Worm (Caenorhabditis elegans) whole organism, late embryonic: Measurements from ENCODE around the gene unc-112.

ENCODE experiments used
- C08G9.2 ChIP-seq: sonication (generic microtip); optimal IDR thresholded peaks from 2 replicates; lab custom pipeline; 2016; ENCODE audit warnings: mild to moderate bottlenecking, missing genetic modification characterization, moderate library complexity, missing compliant biosample characterization
- F13H6.1 ChIP-seq: sonication (generic microtip); optimal IDR thresholded peaks from 2 replicates; lab custom pipeline; 2016; ENCODE audit warnings: missing genetic modification characterization, missing compliant biosample characterization
- K09A11.1 ChIP-seq: sonication (generic microtip); optimal IDR thresholded peaks from 2 replicates; lab custom pipeline; 2017; ENCODE audit warnings: antibody characterized with exemption, mild to moderate bottlenecking, missing genetic modification characterization, missing compliant biosample characterization; ENCODE audit not compliant: insufficient read depth
- T23F11.4 ChIP-seq: fragments of 200-800 bp; sonication (Bioruptor generic); optimal IDR thresholded peaks from 2 replicates; lab custom pipeline; 2018; ENCODE audit warnings: mild to moderate bottlenecking, missing genetic modification characterization, missing compliant biosample characterization
- Y22D7AL.16 ChIP-seq: sonication (generic microtip); optimal IDR thresholded peaks from 2 replicates; lab custom pipeline; 2016; ENCODE audit warnings: missing genetic modification characterization, missing compliant biosample characterization
- ahr-1 ChIP-seq: sonication (generic microtip); optimal IDR thresholded peaks from 2 replicates; lab custom pipeline; 2016; ENCODE audit warnings: missing genetic modification characterization, missing compliant biosample characterization
- ceh-14 ChIP-seq: sonication (generic microtip); optimal IDR thresholded peaks from 2 replicates; lab custom pipeline; 2016; ENCODE audit warnings: missing genotype, missing genetic modification characterization, missing compliant biosample characterization
- ceh-19 ChIP-seq: fragments of 200-800 bp; sonication (Bioruptor generic); optimal IDR thresholded peaks from 2 replicates; lab custom pipeline; 2018; ENCODE audit warnings: mild to moderate bottlenecking, missing genetic modification characterization, missing compliant biosample characterization
- ceh-2 ChIP-seq: sonication (generic microtip); optimal IDR thresholded peaks from 2 replicates; lab custom pipeline; 2016; ENCODE audit warnings: missing genotype, missing genetic modification characterization, missing compliant biosample characterization
- ceh-22 ChIP-seq: sonication (generic microtip); optimal IDR thresholded peaks from 2 replicates; lab custom pipeline; 2017; ENCODE audit warnings: missing biosample characterization, missing genetic modification characterization
- ceh-30 ChIP-seq: fragments of 150-350 bp; optimal IDR thresholded peaks from 2 replicates; lab custom pipeline; 2014; ENCODE audit warnings: missing biosample characterization, missing genetic modification characterization
- ceh-34 ChIP-seq: sonication (generic microtip); optimal IDR thresholded peaks from 2 replicates; lab custom pipeline; 2016; ENCODE audit warnings: mild to moderate bottlenecking, missing genetic modification characterization, missing compliant biosample characterization
- ceh-48 ChIP-seq: sonication (generic microtip); optimal IDR thresholded peaks from 2 replicates; lab custom pipeline; 2016; ENCODE audit warnings: missing genetic modification characterization, inconsistent platforms, missing compliant biosample characterization
- ceh-6 ChIP-seq: fragments of 200-800 bp; sonication (Bioruptor generic); optimal IDR thresholded peaks from 2 replicates; lab custom pipeline; 2018; ENCODE audit warnings: mild to moderate bottlenecking, missing genetic modification characterization, missing compliant biosample characterization
- ceh-9 ChIP-seq: sonication (generic microtip); optimal IDR thresholded peaks from 2 replicates; lab custom pipeline; 2016; ENCODE audit warnings: mild to moderate bottlenecking, missing genetic modification characterization, inconsistent platforms, missing compliant biosample characterization
- che-1 ChIP-seq: sonication (generic microtip); optimal IDR thresholded peaks from 2 replicates; lab custom pipeline; 2016; ENCODE audit warnings: mild to moderate bottlenecking, missing genetic modification characterization, missing compliant biosample characterization
- elt-4 ChIP-seq: sonication (generic microtip); optimal IDR thresholded peaks from 2 replicates; lab custom pipeline; 2016; ENCODE audit warnings: missing genetic modification characterization, missing compliant biosample characterization
- ets-4 ChIP-seq: sonication (generic microtip); optimal IDR thresholded peaks from 2 replicates; lab custom pipeline; 2016; ENCODE audit warnings: missing genetic modification characterization, missing compliant biosample characterization
- fax-1 ChIP-seq: sonication (generic microtip); optimal IDR thresholded peaks from 2 replicates; lab custom pipeline; 2016; ENCODE audit warnings: missing genotype, missing genetic modification characterization, missing compliant biosample characterization
- fkh-6 ChIP-seq: sonication (generic microtip); optimal IDR thresholded peaks from 2 replicates; lab custom pipeline; 2016; ENCODE audit warnings: missing genetic modification characterization, missing compliant biosample characterization
- gmeb-2 ChIP-seq: sonication (generic microtip); optimal IDR thresholded peaks from 2 replicates; lab custom pipeline; 2016; ENCODE audit warnings: missing genetic modification characterization, inconsistent platforms, missing compliant biosample characterization
- hlh-30 ChIP-seq: sonication (generic microtip); optimal IDR thresholded peaks from 2 replicates; lab custom pipeline; 2017; ENCODE audit warnings: antibody characterized with exemption, missing genetic modification characterization, missing compliant biosample characterization; ENCODE audit not compliant: insufficient read depth
- hlh-6 ChIP-seq: sonication (generic microtip); optimal IDR thresholded peaks from 2 replicates; lab custom pipeline; 2016; ENCODE audit warnings: missing genotype, missing genetic modification characterization, missing compliant biosample characterization
- hlh-8 ChIP-seq: sonication (generic microtip); optimal IDR thresholded peaks from 2 replicates; lab custom pipeline; 2016; ENCODE audit warnings: missing genotype, missing genetic modification characterization, missing compliant biosample characterization
- lim-6 ChIP-seq: sonication (generic microtip); optimal IDR thresholded peaks from 2 replicates; lab custom pipeline; 2016; ENCODE audit warnings: missing genetic modification characterization, missing compliant biosample characterization
- mec-3 ChIP-seq: sonication (generic microtip); optimal IDR thresholded peaks from 2 replicates; lab custom pipeline; 2016; ENCODE audit warnings: borderline replicate concordance, missing genetic modification characterization, missing compliant biosample characterization
- nfya-1 ChIP-seq: sonication (generic microtip); optimal IDR thresholded peaks from 2 replicates; lab custom pipeline; 2017; ENCODE audit warnings: missing genetic modification characterization, mild to moderate bottlenecking, missing compliant biosample characterization, antibody characterized with exemption, moderate library complexity
- nhr-11 ChIP-seq: fragments of 150-350 bp; optimal IDR thresholded peaks from 2 replicates; lab custom pipeline; 2014; ENCODE audit warnings: missing biosample characterization, missing genetic modification characterization
- odd-2 ChIP-seq: sonication (generic microtip); optimal IDR thresholded peaks from 2 replicates; lab custom pipeline; 2017; ENCODE audit warnings: antibody characterized with exemption, mild to moderate bottlenecking, missing genetic modification characterization, missing compliant biosample characterization
- pat-9 ChIP-seq: fragments of 200-800 bp; sonication (Bioruptor generic); optimal IDR thresholded peaks from 2 replicates; lab custom pipeline; 2018; ENCODE audit warnings: mild to moderate bottlenecking, missing genetic modification characterization, moderate library complexity, missing compliant biosample characterization
- pax-1 ChIP-seq: fragments of 150-350 bp; optimal IDR thresholded peaks from 2 replicates; lab custom pipeline; 2014; ENCODE audit warnings: missing biosample characterization, missing genetic modification characterization
- pha-2 ChIP-seq: sonication (generic microtip); optimal IDR thresholded peaks from 2 replicates; lab custom pipeline; 2017; ENCODE audit warnings: mild to moderate bottlenecking, missing genetic modification characterization, missing compliant biosample characterization
- pros-1 ChIP-seq: fragments of 150-350 bp; optimal IDR thresholded peaks from 2 replicates; lab custom pipeline; 2014; ENCODE audit warnings: missing biosample characterization, missing genetic modification reagents, missing genetic modification characterization
- rnt-1 ChIP-seq: sonication (generic microtip); optimal IDR thresholded peaks from 2 replicates; lab custom pipeline; 2016; ENCODE audit warnings: missing genetic modification characterization, missing compliant biosample characterization
- sox-4 ChIP-seq: sonication (generic microtip); optimal IDR thresholded peaks from 2 replicates; lab custom pipeline; 2017; ENCODE audit warnings: mild to moderate bottlenecking, missing genetic modification characterization, inconsistent platforms, missing compliant biosample characterization
- tbx-2 ChIP-seq: sonication (generic microtip); optimal IDR thresholded peaks from 2 replicates; lab custom pipeline; 2016; ENCODE audit warnings: missing genetic modification characterization, missing compliant biosample characterization
- tbx-7 ChIP-seq: sonication (generic microtip); optimal IDR thresholded peaks from 2 replicates; lab custom pipeline; 2016; ENCODE audit warnings: missing genotype, missing genetic modification characterization, missing compliant biosample characterization
- unc-3 ChIP-seq, 2 experiments: fragments of 200-800 bp in 1 of 2; sonication (Bioruptor generic) in 1 of 2; sonication (generic microtip) in 1 of 2; conservative IDR thresholded peaks in 1 of 2; optimal IDR thresholded peaks in 1 of 2; 2 replicates each; pipeline versions ENCODE4 v1.3.6 to Lab custom; 2016 to 2022; ENCODE audit warnings: missing compliant biosample characterization in 2 of 2, missing genetic modification characterization in 2 of 2, missing genetic modification reagents in 1 of 2
- unc-55 ChIP-seq: sonication (generic microtip); optimal IDR thresholded peaks from 2 replicates; lab custom pipeline; 2017; ENCODE audit warnings: missing biosample characterization, missing genetic modification reagents, missing genetic modification characterization
- unc-86 ChIP-seq: sonication (generic microtip); optimal IDR thresholded peaks from 2 replicates; lab custom pipeline; 2016; ENCODE audit warnings: missing genetic modification characterization, missing compliant biosample characterization
- zip-5 ChIP-seq: sonication (generic microtip); optimal IDR thresholded peaks from 2 replicates; lab custom pipeline; 2016; ENCODE audit warnings: missing genetic modification characterization, missing compliant biosample characterization
- ztf-16 ChIP-seq: sonication (generic microtip); optimal IDR thresholded peaks from 2 replicates; lab custom pipeline; 2017; ENCODE audit warnings: missing genetic modification characterization, missing compliant biosample characterization

Gene unc-112

DNA sequence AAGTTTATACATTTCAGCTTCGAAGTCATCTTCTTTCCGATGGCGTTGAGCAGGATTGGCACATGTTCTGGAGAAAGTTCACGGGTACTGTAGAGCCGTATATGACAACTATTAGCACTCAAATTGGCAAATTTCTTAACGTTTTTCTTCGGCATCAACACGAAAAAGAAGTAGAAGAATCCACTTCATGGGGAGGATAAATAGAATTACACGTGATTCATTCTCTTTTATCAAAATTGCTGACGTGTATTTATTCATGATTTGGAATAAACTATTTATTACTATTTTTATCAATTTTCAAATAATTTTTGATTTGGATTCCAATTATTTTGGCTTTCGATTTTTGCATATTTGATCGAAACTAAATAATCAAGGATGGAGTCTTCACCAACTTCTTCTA lies 30.7 kb downstream of the unc-112 start, which contains the start of gene C47E8.1:
Gene C47E8.1 (plus strand): TSS at position 301 of the 400 bp plus-strand sequence.
- TF ChIP-seq hlh-8 (no peak), ceh-2 (tag; lab: Kevin White, UChicago) (no peak), elt-4 (no peak), unc-55 (no peak), hlh-6 (tag; lab: Kevin White, UChicago) (no peak), pha-2 (tag; lab: Kevin White, UChicago) (no peak), pros-1 (tag; lab: Kevin White, UChicago) (no peak), nhr-11 (tag; lab: Kevin White, UChicago) (no peak), tbx-2 (tag; lab: Kevin White, UChicago) (no peak)
- TF ChIP-seq, all 69 proteins: peak for 0

- no peak for TF ChIP-seq pax-1 (tag; lab: Kevin White, UChicago)
- no peak for TF ChIP-seq K09A11.1
- no peak for TF ChIP-seq nhr-11 (tag; lab: Kevin White, UChicago)
- TF ChIP-seq ceh-9 (tag; lab: Kevin White, UChicago), result no peak
- no peak for TF ChIP-seq ahr-1 (tag; lab: Kevin White, UChicago)
- no peak for TF ChIP-seq C08G9.2 (tag; lab: Kevin White, UChicago)
- no peak for TF ChIP-seq ceh-22 (tag; lab: Kevin White, UChicago)
- no peak for TF ChIP-seq ceh-14
- no peak for TF ChIP-seq rnt-1
- TF ChIP-seq ceh-19, result no peak
- no peak for TF ChIP-seq ceh-48
Measured at ce11 chrV:14663006-14663405, 33.4 kb downstream of the unc-112 start, which contains the start of gene C47E8.9. Gene C47E8.9 (plus strand): TSS chrV:14663306.

DNA sequence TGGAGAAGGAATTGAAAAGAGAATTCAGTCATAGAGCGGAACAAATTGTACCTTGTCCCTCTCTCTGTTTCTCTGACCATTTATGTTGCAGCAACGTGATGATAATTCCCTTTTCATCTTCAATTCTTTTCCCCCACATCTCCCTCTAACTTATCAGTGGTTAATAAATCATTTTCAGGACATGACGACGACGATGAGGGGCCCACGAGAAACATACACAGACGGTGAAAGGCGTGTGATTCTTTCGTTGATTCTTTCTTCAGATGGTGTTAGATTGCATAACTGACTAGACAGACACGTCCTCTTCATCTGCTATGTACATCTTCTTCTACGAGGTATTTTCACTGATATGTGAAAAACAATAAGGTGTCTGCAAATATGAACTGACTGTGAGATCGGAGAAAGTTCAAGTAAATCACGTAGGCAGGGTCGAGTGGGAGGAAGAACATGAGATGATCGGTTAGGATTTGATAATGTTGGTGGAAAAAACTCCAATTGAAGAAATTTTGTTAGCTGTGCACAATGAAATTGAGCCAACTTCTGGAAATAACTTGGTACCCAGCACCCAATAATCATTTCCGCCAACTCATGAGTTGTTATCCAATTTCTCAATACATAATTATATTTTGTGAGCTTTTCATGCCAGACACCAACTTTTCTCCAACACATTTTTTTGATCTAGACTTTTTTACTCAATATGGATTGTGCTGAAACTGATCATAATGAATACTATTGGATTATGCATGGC lies 35.7 kb downstream of the unc-112 start, which contains the start of gene srh-17:
Gene srh-17 (plus strand): TSS at position 698 of the 748 bp plus-strand sequence.
- TF ChIP-seq K09A11.1, result no peak
- TF ChIP-seq sox-4 (tag; lab: Kevin White, UChicago), result no peak
- no peak for TF ChIP-seq odd-2
- TF ChIP-seq ets-4 (tag; lab: Kevin White, UChicago), result no peak
- TF ChIP-seq che-1 (tag; lab: Kevin White, UChicago), result no peak

ce11 chrV:14659595-14659994 lies 36.9 kb downstream of the unc-112 start:
- TF ChIP-seq fkh-6 (tag; lab: Kevin White, UChicago), result no peak
- no peak for TF ChIP-seq elt-4
- TF ChIP-seq tbx-2 (tag; lab: Kevin White, UChicago), result no peak
- TF ChIP-seq lim-6 (tag; lab: Kevin White, UChicago), result no peak
- no peak for TF ChIP-seq ceh-2 (tag; lab: Kevin White, UChicago)
- no peak for TF ChIP-seq ets-4 (tag; lab: Kevin White, UChicago)
- no peak for TF ChIP-seq ceh-9 (tag; lab: Kevin White, UChicago)
- TF ChIP-seq nfya-1 (tag; lab: Kevin White, UChicago), result no peak
- TF ChIP-seq pha-2 (tag; lab: Kevin White, UChicago), result no peak
- no peak for TF ChIP-seq pat-9 (tag; lab: Kevin White, UChicago)
- TF ChIP-seq hlh-8, result no peak
- TF ChIP-seq ceh-14, result no peak
- TF ChIP-seq F13H6.1 (tag; lab: Kevin White, UChicago), result no peak
- no peak for TF ChIP-seq mec-3 (tag; lab: Kevin White, UChicago)
- no peak for TF ChIP-seq Y22D7AL.16 (tag; lab: Kevin White, UChicago)
- TF ChIP-seq gmeb-2 (tag; lab: Kevin White, UChicago), result no peak
- no peak for TF ChIP-seq rnt-1
- no peak for TF ChIP-seq hlh-6 (tag; lab: Kevin White, UChicago)
- TF ChIP-seq ceh-19, result no peak
- TF ChIP-seq T23F11.4, result no peak

DNA sequence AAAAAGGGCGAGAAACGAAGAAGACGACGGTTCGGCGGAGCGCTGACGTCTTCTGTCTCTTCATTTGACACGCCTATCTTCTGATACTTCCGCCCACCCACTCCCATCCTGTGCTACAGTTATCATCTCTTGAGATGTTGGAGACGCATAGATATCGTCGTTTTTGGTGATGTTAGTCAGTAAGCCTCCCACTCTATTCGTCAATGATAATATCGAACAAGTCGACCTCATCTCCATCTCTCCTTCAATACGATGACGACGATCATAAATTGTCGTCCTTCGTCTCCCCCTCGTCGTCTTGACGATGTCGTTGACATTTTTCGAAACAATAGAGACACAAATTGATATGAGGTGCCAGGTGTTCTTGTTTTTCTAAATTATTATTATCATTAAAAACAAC lies 38.3 kb downstream of the unc-112 start, which contains the start of gene slc-25A29:
Gene slc-25A29 (minus strand): TSS at position 45 of the 400 bp plus-strand sequence.
- TF ChIP-seq ztf-16 (tag; lab: Kevin White, UChicago) (no peak), fax-1 (tag; lab: Kevin White, UChicago) (no peak), ceh-30 (tag; lab: Kevin White, UChicago) (no peak), unc-3 (GFP tag; conservative IDR thresholded peaks at IDR 0.05; lab: Robert Waterston, UW) (no peak), unc-3 (tag; optimal IDR thresholded peaks at IDR 0.05; lab: Kevin White, UChicago) (no peak), hlh-30 (tag; lab: Kevin White, UChicago) (no peak), elt-4 (no peak), rnt-1 (no peak), zip-5 (tag; lab: Kevin White, UChicago) (no peak), unc-86 (tag; lab: Kevin White, UChicago) (no peak), ceh-14 (no peak), tbx-7 (tag; lab: Kevin White, UChicago) (no peak), ceh-9 (tag; lab: Kevin White, UChicago) (no peak), fkh-6 (tag; lab: Kevin White, UChicago) (no peak), ceh-48 (no peak), mec-3 (tag; lab: Kevin White, UChicago) (no peak), ceh-34 (tag; lab: Kevin White, UChicago) (no peak), ceh-6 (GFP tag; lab: Kevin White, UChicago) (no peak)
